Fruit fly (Drosophila melanogaster): Measurements from ENCODE around the gene CG13361.

Gene CG13361

dm6 chrX:765039-765508 is 11.6 kb upstream of the CG13361 start, which contains the start of gene RpL22 (continued):
- TF ChIP-seq Bteb2 (GFP tag; optimal IDR thresholded peaks at IDR 0.05) (peak; percentile 87), Hr78 (GFP tag; optimal IDR thresholded peaks at IDR 0.05) (peak in 1 of 2 experiments; percentile 25), insv (GFP tag; optimal IDR thresholded peaks at IDR 0.05) (peak in 1 of 2 experiments; percentile 80), CG10366 (GFP tag; IDR thresholded peaks at IDR 0.05) (peak; percentile 79), Dll (GFP tag; IDR thresholded peaks at IDR 0.05; ENCODE audit: partially characterized antibody) (0 out of 4 replicates have a peak, but pooled peaks have one; percentile 20), CG1233 (GFP tag; optimal IDR thresholded peaks at IDR 0.05) (peak; percentile 87), CG13123 (GFP tag; optimal IDR thresholded peaks at IDR 0.05) (peak; percentile 79), CoRest (tag; optimal IDR thresholded peaks at IDR 0.05) (peak; percentile 75), rib (GFP tag; IDR thresholded peaks at IDR 0.05) (peak; percentile 85), vnd (GFP tag; IDR thresholded peaks at IDR 0.05; ENCODE audit: partially characterized antibody) (no peak), Max (GFP tag; optimal IDR thresholded peaks at IDR 0.05) (peak; percentile 89), CG6683 (GFP tag; optimal IDR thresholded peaks at IDR 0.05) (peak; percentile 86), zf30C (GFP tag; optimal IDR thresholded peaks at IDR 0.05) (peak; percentile 45), h (optimal IDR thresholded peaks at IDR 0.05) (no peak), tx (GFP tag; optimal IDR thresholded peaks at IDR 0.05) (peak; percentile 77), CG34422 (GFP tag; IDR thresholded peaks at IDR 0.05) (peak; percentile 83), CG43689 (GFP tag; IDR thresholded peaks at IDR 0.05) (peak; percentile 85), twi (tag; optimal IDR thresholded peaks at IDR 0.05) (peak; percentile 42), corto (GFP tag; optimal IDR thresholded peaks at IDR 0.05) (no peak), trem (tag; optimal IDR thresholded peaks at IDR 0.05) (peak; percentile 89), CG17328 (GFP tag; IDR thresholded peaks at IDR 0.05) (peak; percentile 93), zen (tag; optimal IDR thresholded peaks at IDR 0.05) (peak; percentile 71), Pdp1 (GFP tag; optimal IDR thresholded peaks at IDR 0.05) (peak; percentile 80 to 91), CG12744 (GFP tag; optimal IDR thresholded peaks at IDR 0.05) (peak; percentile 84), zen2 (GFP tag; IDR thresholded peaks at IDR 0.05; ENCODE audit: partially characterized antibody) (no peak), dpn (GFP tag; optimal IDR thresholded peaks at IDR 0.05) (peak; percentile 70 to 93), wor (GFP tag; IDR thresholded peaks at IDR 0.05) (0 out of 2 replicates have a peak, but pooled peaks have one; percentile 32), CG1647 (GFP tag; optimal IDR thresholded peaks at IDR 0.05) (peak; percentile 70), CG10321 (GFP tag; IDR thresholded peaks at IDR 0.05) (peak; percentile 70), CG11504 (tag; optimal IDR thresholded peaks at IDR 0.05) (peak; percentile 81), da (GFP tag; optimal IDR thresholded peaks at IDR 0.05) (peak; percentile 90), CG10654 (GFP tag; optimal IDR thresholded peaks at IDR 0.05) (peak; percentile 84), CG9876 (GFP tag; optimal IDR thresholded peaks at IDR 0.05) (peak; percentile 95), eyg (GFP tag; optimal IDR thresholded peaks at IDR 0.05) (peak; percentile 83), shn (GFP tag; optimal IDR thresholded peaks at IDR 0.05) (peak; percentile 94), nmo (GFP tag; optimal IDR thresholded peaks at IDR 0.05) (peak; percentile 81), tll (GFP tag; optimal IDR thresholded peaks at IDR 0.05) (peak in 1 of 2 experiments; percentile 3), BtbVII (GFP tag; optimal IDR thresholded peaks at IDR 0.05) (peak; percentile 91), Nf-YC (tag; optimal IDR thresholded peaks at IDR 0.05) (peak; percentile 77), CG14050 (GFP tag; IDR thresholded peaks at IDR 0.05) (peak; percentile 77), Drgx (GFP tag; IDR thresholded peaks at IDR 0.05) (peak; percentile 63), tap (tag; optimal IDR thresholded peaks at IDR 0.05) (peak; percentile 64), sens-2 (GFP tag; IDR thresholded peaks at IDR 0.05) (peak; percentile 85), Usf (GFP tag; optimal IDR thresholded peaks at IDR 0.05) (peak; percentile 83), CG3163 (GFP tag; optimal IDR thresholded peaks at IDR 0.05) (peak; percentile 84), CG32772 (GFP tag; IDR thresholded peaks at IDR 0.05) (peak; percentile 69), CG16863 (GFP tag; optimal IDR thresholded peaks at IDR 0.05) (peak; percentile 77), CG17612 (GFP tag; IDR thresholded peaks at IDR 0.05) (peak; percentile 62), tgo (GFP tag; IDR thresholded peaks at IDR 0.05) (peak; percentile 71; the same call in 2 of the 3 replicates), tio (GFP tag; optimal IDR thresholded peaks at IDR 0.05) (no peak)

Data from whole organism, embryonic.